Worm (Caenorhabditis elegans): ENCODE data around the gene F48G7.13.

- TF ChIP-seq unc-62 (GFP tag; optimal IDR thresholded peaks at IDR 0.05), result no peak
- no peak for TF ChIP-seq nhr-12 (tag; optimal IDR thresholded peaks at IDR 0.05)
Observed at ce11 chrV:585472-585871, 29.9 kb upstream of the F48G7.13 start, which contains the start of gene K06H6.2.

All from whole organism, mixed stage, embryonic.